Fruit fly (Drosophila melanogaster) whole organism, embryonic: ENCODE measurements around the gene CG18268.

Source experiments
- Bgb ChIP-seq: fragments of 200-800 bp; sonication (Bioruptor generic); IDR thresholded peaks from 2 replicates; pipeline ENCODE4 v1.3.6; 2022; ENCODE audit warnings: missing biosample characterization, missing genetic modification characterization; ENCODE audit not compliant: partially characterized antibody
- CG10147 ChIP-seq: fragments of 200-800 bp; sonication (Bioruptor generic); optimal IDR thresholded peaks from 2 replicates; lab custom pipeline; 2019; ENCODE audit warnings: missing biosample characterization, mild to moderate bottlenecking, missing genetic modification characterization, moderate library complexity
- CG10209 ChIP-seq: fragments of 200-800 bp; sonication (Bioruptor generic); optimal IDR thresholded peaks from 3 replicates; lab custom pipeline; 2017; ENCODE audit warnings: missing biosample characterization, mild to moderate bottlenecking, missing genetic modification characterization, missing genetic modification reagents
- CG10431 ChIP-seq: fragments of 200-800 bp; sonication (Bioruptor generic); optimal IDR thresholded peaks from 3 replicates; lab custom pipeline; 2018; ENCODE audit warnings: missing biosample characterization, mild to moderate bottlenecking, missing genetic modification characterization
- CG10979 ChIP-seq: fragments of 200-800 bp; sonication (Bioruptor generic); optimal IDR thresholded peaks from 2 replicates; lab custom pipeline; 2018; ENCODE audit warnings: missing biosample characterization, mild to moderate bottlenecking, missing genetic modification characterization, moderate library complexity
- CG12744 ChIP-seq: fragments of 200-800 bp; sonication (Bioruptor generic); optimal IDR thresholded peaks from 2 replicates; lab custom pipeline; 2016; ENCODE audit warnings: missing biosample characterization, missing genetic modification characterization
- CG14050 ChIP-seq: fragments of 200-800 bp; sonication (Bioruptor generic); IDR thresholded peaks from 3 replicates; pipeline ENCODE4 v1.3.6; 2022; ENCODE audit warnings: missing biosample characterization, missing genetic modification characterization
- CG16779 ChIP-seq: fragments of 200-800 bp; sonication (Bioruptor generic); IDR thresholded peaks from 2 replicates; pipeline ENCODE4 v1.3.6; 2022; ENCODE audit warnings: missing biosample characterization, missing genetic modification characterization
- CG17328 ChIP-seq: fragments of 200-800 bp; sonication (Bioruptor generic); IDR thresholded peaks from 2 replicates; pipeline ENCODE4 v1.3.6; 2022; ENCODE audit warnings: missing biosample characterization, missing genetic modification characterization
- CG17361 ChIP-seq: fragments of 200-800 bp; sonication (Bioruptor generic); IDR thresholded peaks from 3 replicates; pipeline ENCODE4 v1.3.6; 2022; ENCODE audit warnings: missing biosample characterization, missing genetic modification characterization
- CG17385 ChIP-seq: fragments of 200-800 bp; sonication (Bioruptor generic); optimal IDR thresholded peaks from 3 replicates; lab custom pipeline; 2018; ENCODE audit warnings: missing biosample characterization, mild to moderate bottlenecking, missing genetic modification characterization
- CG17802 ChIP-seq: fragments of 200-800 bp; sonication (Bioruptor generic); optimal IDR thresholded peaks from 2 replicates; lab custom pipeline; 2018; ENCODE audit warnings: missing biosample characterization, mild to moderate bottlenecking, missing genetic modification characterization, moderate library complexity
- CG33213 ChIP-seq: fragments of 200-800 bp; sonication (Bioruptor generic); optimal IDR thresholded peaks from 3 replicates; lab custom pipeline; 2016; ENCODE audit warnings: missing biosample characterization, missing genetic modification characterization
- CG6765 ChIP-seq: fragments of 200-800 bp; sonication (Bioruptor generic); optimal IDR thresholded peaks from 3 replicates; lab custom pipeline; 2017; ENCODE audit warnings: missing biosample characterization, mild to moderate bottlenecking, missing genetic modification characterization
- CG8944 ChIP-seq: fragments of 200-800 bp; sonication (Bioruptor generic); optimal IDR thresholded peaks from 3 replicates; lab custom pipeline; 2016; ENCODE audit warnings: missing biosample characterization, missing genetic modification characterization
- Dek ChIP-seq: fragments of 200-800 bp; sonication (Bioruptor generic); optimal IDR thresholded peaks from 3 replicates; lab custom pipeline; 2019; ENCODE audit warnings: missing biosample characterization, mild to moderate bottlenecking, missing genetic modification characterization, moderate library complexity
- Dfd ChIP-seq, 2 experiments: fragments of >200 bp; optimal IDR thresholded peaks; 2 replicates each; lab custom pipeline; 2017; ENCODE audit warnings: missing biosample characterization in 2 of 2, missing genetic modification characterization in 2 of 2
- Dip2 ChIP-seq: fragments of 200-800 bp; sonication (Bioruptor generic); IDR thresholded peaks from 2 replicates; pipeline ENCODE4 v1.3.6; 2022; ENCODE audit warnings: missing biosample characterization, missing genetic modification characterization
- HLH3B ChIP-seq: fragments of 200-800 bp; sonication (Bioruptor generic); IDR thresholded peaks from 2 replicates; pipeline ENCODE4 v1.3.6; 2022; ENCODE audit warnings: missing biosample characterization, missing genetic modification characterization
- HLH54F ChIP-seq: fragments of 200-800 bp; sonication (Bioruptor generic); optimal IDR thresholded peaks from 3 replicates; lab custom pipeline; 2016; ENCODE audit warnings: missing biosample characterization, missing genetic modification characterization
- Hmr ChIP-seq: fragments of 200-800 bp; sonication (Bioruptor generic); optimal IDR thresholded peaks from 3 replicates; lab custom pipeline; 2017; ENCODE audit warnings: mild to moderate bottlenecking, missing biosample characterization, missing genetic modification reagents, missing genetic modification characterization
- Mrtf ChIP-seq: fragments of 200-800 bp; sonication (Bioruptor generic); IDR thresholded peaks from 3 replicates; pipeline ENCODE4 v1.3.6; 2022; ENCODE audit warnings: missing biosample characterization, missing genetic modification characterization
- NfI ChIP-seq: fragments of 200-800 bp; sonication (Bioruptor generic); optimal IDR thresholded peaks from 3 replicates; lab custom pipeline; 2018; ENCODE audit warnings: missing biosample characterization, mild to moderate bottlenecking, missing genetic modification characterization, moderate library complexity
- Oaz ChIP-seq: fragments of 200-800 bp; sonication (Bioruptor generic); IDR thresholded peaks from 2 replicates; pipeline ENCODE4 v1.3.6; 2022; ENCODE audit warnings: missing biosample characterization, missing genetic modification characterization
- Optix ChIP-seq: fragments of 200-800 bp; sonication (Bioruptor generic); IDR thresholded peaks from 3 replicates; pipeline ENCODE4 v1.3.6; 2022; ENCODE audit warnings: missing biosample characterization, missing genetic modification characterization
- Ptx1 ChIP-seq: fragments of 200-800 bp; sonication (Bioruptor generic); IDR thresholded peaks from 2 replicates; pipeline ENCODE4 v1.3.6; 2022; ENCODE audit warnings: missing biosample characterization, missing genetic modification characterization
- Ravus ChIP-seq: fragments of 200-800 bp; sonication (Bioruptor generic); IDR thresholded peaks from 2 replicates; pipeline ENCODE4 v1.3.6; 2022; ENCODE audit warnings: missing biosample characterization, missing genetic modification characterization
- Sox102F ChIP-seq: fragments of 200-800 bp; sonication (Bioruptor generic); optimal IDR thresholded peaks from 2 replicates; lab custom pipeline; 2018; ENCODE audit warnings: missing biosample characterization, mild to moderate bottlenecking, missing genetic modification characterization, moderate library complexity
- Stat92E ChIP-seq, 3 experiments: fragments of >200 bp in 2 of 3; fragments of 200-800 bp in 1 of 3; sonication (Bioruptor generic) in 1 of 3; optimal IDR thresholded peaks; 2 replicates each; lab custom pipeline; 2017 to 2019; ENCODE audit warnings: missing biosample characterization in 3 of 3, missing genetic modification characterization in 3 of 3, mild to moderate bottlenecking in 1 of 3, moderate library complexity in 1 of 3
- TFAM ChIP-seq: fragments of 200-800 bp; sonication (Bioruptor generic); optimal IDR thresholded peaks from 2 replicates; lab custom pipeline; 2017; ENCODE audit warnings: missing biosample characterization, missing genetic modification characterization, inconsistent platforms
- al ChIP-seq: fragments of 200-800 bp; sonication (Bioruptor generic); IDR thresholded peaks from 2 replicates; pipeline ENCODE4 v1.3.6; 2022; ENCODE audit warnings: missing biosample characterization, missing genetic modification characterization
- cg ChIP-seq: fragments of 200-800 bp; sonication (Bioruptor generic); optimal IDR thresholded peaks from 3 replicates; lab custom pipeline; 2019; ENCODE audit warnings: missing biosample characterization, mild to moderate bottlenecking, missing genetic modification characterization, moderate library complexity
- chif ChIP-seq, 2 experiments: fragments of 200-800 bp; sonication (Bioruptor generic); optimal IDR thresholded peaks; 3 replicates each; lab custom pipeline; 2016; ENCODE audit warnings: missing biosample characterization in 2 of 2, missing genetic modification characterization in 2 of 2
- ftz-f1 ChIP-seq: fragments of 200-800 bp; sonication (Bioruptor generic); optimal IDR thresholded peaks from 2 replicates; lab custom pipeline; 2016; ENCODE audit warnings: missing biosample characterization, missing genetic modification characterization
- gce ChIP-seq: fragments of 200-800 bp; sonication (Bioruptor generic); IDR thresholded peaks from 3 replicates; pipeline ENCODE4 v1.3.6; 2022; ENCODE audit warnings: missing biosample characterization, missing genetic modification characterization
- gcm ChIP-seq: fragments of 200-800 bp; sonication (Bioruptor generic); optimal IDR thresholded peaks from 2 replicates; lab custom pipeline; 2019; ENCODE audit warnings: missing biosample characterization, mild to moderate bottlenecking, missing genetic modification characterization, moderate library complexity
- gcm2 ChIP-seq: fragments of 200-800 bp; sonication (Bioruptor generic); optimal IDR thresholded peaks from 2 replicates; lab custom pipeline; 2016; ENCODE audit warnings: missing biosample characterization, missing genetic modification characterization
- gt ChIP-seq: fragments of 200-800 bp; sonication (Bioruptor generic); IDR thresholded peaks from 2 replicates; pipeline ENCODE4 v1.3.6; 2022; ENCODE audit warnings: missing biosample characterization, missing genetic modification characterization
- maf-S ChIP-seq: fragments of 200-800 bp; sonication (Bioruptor generic); optimal IDR thresholded peaks from 2 replicates; lab custom pipeline; 2016; ENCODE audit warnings: missing biosample characterization, missing genetic modification characterization
- mld ChIP-seq: fragments of 200-800 bp; sonication (Bioruptor generic); IDR thresholded peaks from 3 replicates; pipeline ENCODE4 v1.3.6; 2022; ENCODE audit warnings: missing biosample characterization, missing genetic modification characterization; ENCODE audit not compliant: partially characterized antibody
- nau ChIP-seq: fragments of 200-800 bp; sonication (Bioruptor generic); optimal IDR thresholded peaks from 3 replicates; lab custom pipeline; 2017; ENCODE audit warnings: missing biosample characterization, mild to moderate bottlenecking, missing genetic modification characterization, missing genetic modification reagents
- pb ChIP-seq: fragments of 200-800 bp; sonication (Bioruptor generic); optimal IDR thresholded peaks from 3 replicates; lab custom pipeline; 2016; ENCODE audit warnings: missing biosample characterization, missing genetic modification characterization
- pita ChIP-seq: fragments of 200-800 bp; sonication (Bioruptor generic); optimal IDR thresholded peaks from 2 replicates; lab custom pipeline; 2017; ENCODE audit warnings: missing biosample characterization, mild to moderate bottlenecking, missing genetic modification characterization
- row ChIP-seq: fragments of 200-800 bp; sonication (Bioruptor generic); IDR thresholded peaks from 3 replicates; pipeline ENCODE4 v1.3.6; 2022; ENCODE audit warnings: missing biosample characterization, missing genetic modification characterization
- schlank ChIP-seq: fragments of 200-800 bp; sonication (Bioruptor generic); optimal IDR thresholded peaks from 2 replicates; lab custom pipeline; 2018; ENCODE audit warnings: missing biosample characterization, mild to moderate bottlenecking, missing genetic modification characterization
- sens ChIP-seq: fragments of 200-800 bp; sonication (Bioruptor generic); peaks from one replicate; lab custom pipeline; 2016; ENCODE audit warnings: missing biosample characterization, missing genetic modification characterization
- seq ChIP-seq: fragments of 200-800 bp; sonication (Bioruptor generic); IDR thresholded peaks from 2 replicates; pipeline ENCODE4 v1.3.6; 2022; ENCODE audit warnings: missing biosample characterization, missing genetic modification characterization
- slou ChIP-seq: fragments of 200-800 bp; sonication (Bioruptor generic); optimal IDR thresholded peaks from 3 replicates; lab custom pipeline; 2016; ENCODE audit warnings: missing biosample characterization, missing genetic modification characterization
- tup ChIP-seq: fragments of 200-800 bp; sonication (Bioruptor generic); optimal IDR thresholded peaks from 2 replicates; lab custom pipeline; 2016; ENCODE audit warnings: missing biosample characterization, mild to moderate bottlenecking, missing genetic modification characterization, moderate library complexity
- vnd ChIP-seq: fragments of 200-800 bp; sonication (Bioruptor generic); IDR thresholded peaks from 3 replicates; pipeline ENCODE4 v1.3.6; 2022; ENCODE audit warnings: missing biosample characterization, missing genetic modification characterization; ENCODE audit not compliant: partially characterized antibody
- zfh1 ChIP-seq: fragments of 200-800 bp; sonication (Bioruptor generic); IDR thresholded peaks from 3 replicates; pipeline ENCODE4 v1.3.6; 2022; ENCODE audit warnings: missing biosample characterization, missing genetic modification characterization

CG18268 gene

DNA sequence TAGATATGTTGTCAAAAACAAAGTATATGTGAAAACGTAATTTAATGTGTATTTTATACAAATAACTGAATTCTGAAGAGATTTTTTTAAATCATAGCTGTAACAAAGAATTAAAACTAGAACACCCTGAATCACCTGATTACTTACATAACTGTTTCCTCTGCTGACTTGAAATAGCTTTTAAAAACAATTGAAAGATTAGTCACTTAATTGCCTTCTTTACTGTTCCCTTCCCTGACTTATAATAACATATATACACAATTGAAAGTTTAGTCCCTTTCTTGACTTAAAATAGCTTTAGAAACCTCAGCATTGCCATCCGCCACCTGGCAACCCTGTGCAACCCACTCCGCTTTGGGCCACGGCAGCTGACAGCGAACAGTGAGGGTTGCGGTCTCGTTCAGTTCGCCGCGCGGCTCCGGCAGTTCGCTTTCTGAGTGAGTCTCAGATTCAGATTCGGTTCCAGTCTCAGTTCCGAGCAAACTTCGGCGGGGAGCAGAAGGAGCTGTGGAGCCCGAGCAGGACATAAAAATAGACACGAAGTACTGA lies 9.8 kb upstream of the CG18268 start, which contains the start of gene CG34384 (continued):
- TF ChIP-seq Optix (no peak), CG8944 (GFP tag; lab: Kevin White, UChicago) (no peak), CG17328 (GFP tag; lab: Robert Waterston, UW) (no peak), Stat92E (GFP tag; optimal IDR thresholded peaks at IDR 0.05; lab: Kevin White, UChicago) (no peak), Ptx1 (GFP tag; lab: Robert Waterston, UW) (no peak; the same call in 1 of the 2 replicates), NfI (peak; percentile 19), CG6765 (GFP tag; lab: Kevin White, UChicago) (peak; percentile 65), CG17361 (peak; percentile 87), gcm2 (GFP tag; lab: Kevin White, UChicago) (no peak), gce (GFP tag; lab: Robert Waterston, UW) (no peak), CG10979 (peak; percentile 68), Dip2 (GFP tag; lab: Robert Waterston, UW) (no peak), CG17802 (tag; lab: Kevin White, UChicago) (no peak), cg (GFP tag; lab: Kevin White, UChicago) (no peak), CG17385 (GFP tag; lab: Kevin White, UChicago) (peak; percentile 50), Sox102F (GFP tag; lab: Kevin White, UChicago) (peak; percentile 23), Dfd (GFP tag; optimal IDR thresholded peaks at IDR 0.05; lab: Kevin White, UChicago) (no peak), sens (GFP tag; lab: Kevin White, UChicago) (peak; percentile 88), CG12744 (GFP tag; lab: Kevin White, UChicago) (no peak), gcm (GFP tag; lab: Kevin White, UChicago) (no peak), CG10147 (GFP tag; lab: Kevin White, UChicago) (peak; percentile 72), TFAM (no peak), Oaz (GFP tag; lab: Robert Waterston, UW) (no peak), row (GFP tag; lab: Robert Waterston, UW) (peak; percentile 57; the same call in 1 of the 3 replicates), pita (GFP tag; lab: Kevin White, UChicago) (no peak), Hmr (GFP tag; lab: Kevin White, UChicago) (peak; percentile 76), CG14050 (GFP tag; lab: Robert Waterston, UW) (no peak), tup (GFP tag; lab: Kevin White, UChicago) (no peak), CG33213 (GFP tag; lab: Kevin White, UChicago) (no peak), Dek (tag; lab: Kevin White, UChicago) (peak; percentile 33), HLH3B (GFP tag; lab: Robert Waterston, UW) (no peak), Ravus (no peak), CG16779 (GFP tag; lab: Robert Waterston, UW) (no peak), CG10431 (no peak), Bgb (GFP tag; lab: Robert Waterston, UW) (no peak), nau (GFP tag; lab: Kevin White, UChicago) (peak; percentile 57), vnd (no peak), maf-S (GFP tag; lab: Kevin White, UChicago) (peak; percentile 32), pb (GFP tag; lab: Kevin White, UChicago) (no peak), slou (GFP tag; lab: Kevin White, UChicago) (peak; percentile 21), gt (no peak), HLH54F (peak; percentile 27), al (no peak), Mrtf (no peak), chif (GFP tag; optimal IDR thresholded peaks at IDR 0.05; lab: Kevin White, UChicago) (peak in 1 of 2 experiments; percentile 31), seq (GFP tag; lab: Robert Waterston, UW) (0 out of 2 replicates have a peak, but pooled peaks have one; percentile 30), CG10209 (GFP tag; lab: Kevin White, UChicago) (peak; percentile 33), zfh1 (no peak), mld (GFP tag; lab: Robert Waterston, UW) (no peak), schlank (no peak), ftz-f1 (no peak)
